Fruit fly (Drosophila melanogaster) Kc167 (cell line): ENCODE measurements around the gene DENR.

Experiments
- Sin3A ChIP-seq: fragments of >200 bp; optimal IDR thresholded peaks from 2 replicates; lab custom pipeline; 2018; ENCODE audit warnings: missing external identifiers
- h ChIP-seq: fragments of >200 bp; optimal IDR thresholded peaks from 3 replicates; lab custom pipeline; 2018; ENCODE audit warnings: missing external identifiers
- ttk ChIP-seq: sonication (Bioruptor generic); optimal IDR thresholded peaks from 2 replicates; lab custom pipeline; 2017; ENCODE audit warnings: missing external identifiers

dm6 chrX:16881015-16881414 lies 5.3 kb downstream of the DENR start, which contains the start of gene CG4872:
- TF ChIP-seq Sin3A (lab: Kevin White, UChicago) (no peak), ttk (lab: Kevin White, UChicago) (no peak), h (no peak)
